Fruit fly (Drosophila melanogaster) whole organism, wandering third instar larva: ENCODE results near the gene CG32642.
A peak's percentile ranks its signal among the peaks of the same experiment; 100 is the strongest.

Experiments
- Abd-B ChIP-seq: fragments of >200 bp; optimal IDR thresholded peaks from 2 replicates; lab custom pipeline; 2017; ENCODE audit warnings: missing biosample characterization, missing genetic modification characterization
- CG32264 ChIP-seq: fragments of 200-800 bp; sonication (Bioruptor generic); optimal IDR thresholded peaks from 2 replicates; lab custom pipeline; 2016; ENCODE audit warnings: missing biosample characterization, missing genetic modification characterization
- CG9705 ChIP-seq: fragments of 200-800 bp; sonication (Bioruptor generic); optimal IDR thresholded peaks from 2 replicates; lab custom pipeline; 2018; ENCODE audit warnings: missing biosample characterization, mild to moderate bottlenecking, missing genetic modification characterization
- CrebA ChIP-seq: fragments of 200-800 bp; sonication (Bioruptor generic); optimal IDR thresholded peaks from 2 replicates; lab custom pipeline; 2016; ENCODE audit warnings: missing biosample characterization, mild to moderate bottlenecking, missing genetic modification characterization, borderline replicate concordance
- Dfd ChIP-seq: fragments of >200 bp; optimal IDR thresholded peaks from 2 replicates; lab custom pipeline; 2017; ENCODE audit warnings: missing biosample characterization, missing genetic modification characterization
- Dif ChIP-seq: fragments of 200-275, 200-300 bp; sonication (Bioruptor generic); optimal IDR thresholded peaks from 2 replicates; lab custom pipeline; 2018; ENCODE audit warnings: missing biosample characterization, missing genetic modification characterization; ENCODE audit not compliant: partially characterized antibody
- GATAd ChIP-seq: sonication (Bioruptor generic); optimal IDR thresholded peaks from 2 replicates; lab custom pipeline; 2016; ENCODE audit warnings: missing biosample characterization, missing genetic modification characterization
- HLH106 ChIP-seq: fragments of 200-800 bp; optimal IDR thresholded peaks from 3 replicates; lab custom pipeline; 2019; ENCODE audit warnings: missing biosample characterization, mild to moderate bottlenecking, missing genetic modification characterization, moderate library complexity
- Hnf4 ChIP-seq: fragments of 200-800 bp; sonication (Bioruptor generic); optimal IDR thresholded peaks from 2 replicates; lab custom pipeline; 2016; ENCODE audit warnings: missing biosample characterization, mild to moderate bottlenecking, missing genetic modification characterization
- Hr78 ChIP-seq: fragments of >200 bp; optimal IDR thresholded peaks from 2 replicates; lab custom pipeline; 2017; ENCODE audit warnings: missing biosample characterization, missing genetic modification characterization
- Hr83 ChIP-seq: fragments of 200-300 bp; sonication (Bioruptor generic); optimal IDR thresholded peaks from 2 replicates; lab custom pipeline; 2016; ENCODE audit warnings: missing biosample characterization, mild to moderate bottlenecking, missing genetic modification characterization, moderate library complexity; ENCODE audit not compliant: poor library complexity, severe bottlenecking
- Jra ChIP-seq: sonication (Bioruptor generic); optimal IDR thresholded peaks from 2 replicates; lab custom pipeline; 2016; ENCODE audit warnings: missing biosample characterization, missing genetic modification characterization
- Mio ChIP-seq: sonication (Bioruptor generic); optimal IDR thresholded peaks from 2 replicates; lab custom pipeline; 2016; ENCODE audit warnings: missing biosample characterization, missing genetic modification characterization
- Myc ChIP-seq: fragments of >200 bp; optimal IDR thresholded peaks from 2 replicates; lab custom pipeline; 2017
- N ChIP-seq: fragments of >200 bp; optimal IDR thresholded peaks from 2 replicates; lab custom pipeline; 2018; ENCODE audit warnings: missing biosample characterization, missing external identifiers, missing genetic modification characterization
- OdsH ChIP-seq: fragments of 200-800 bp; sonication (Bioruptor generic); optimal IDR thresholded peaks from 2 replicates; lab custom pipeline; 2016; ENCODE audit warnings: missing biosample characterization, mild to moderate bottlenecking, missing genetic modification characterization
- Rel ChIP-seq, 2 experiments: fragments of 200-800 bp; sonication (Bioruptor generic) in 1 of 2; optimal IDR thresholded peaks; 2 replicates in 1 of 2; 3 replicates in 1 of 2; lab custom pipeline; 2016 to 2019; ENCODE audit warnings: mild to moderate bottlenecking in 2 of 2, missing biosample characterization in 2 of 2, missing genetic modification characterization in 2 of 2, moderate library complexity in 1 of 2
- Sp1 ChIP-seq: fragments of 200-800 bp; sonication (Bioruptor generic); optimal IDR thresholded peaks from 3 replicates; lab custom pipeline; 2019; ENCODE audit warnings: missing biosample characterization, mild to moderate bottlenecking, missing genetic modification characterization, moderate library complexity
- Vsx2 ChIP-seq: fragments of 200-300, 225-300 bp; sonication (Bioruptor generic); optimal IDR thresholded peaks from 2 replicates; lab custom pipeline; 2018; ENCODE audit warnings: missing biosample characterization, missing genetic modification characterization; ENCODE audit not compliant: partially characterized antibody
- br ChIP-seq: fragments of 200-800 bp; sonication (Bioruptor generic); optimal IDR thresholded peaks from 2 replicates; lab custom pipeline; 2016; ENCODE audit warnings: missing biosample characterization, missing genetic modification characterization
- brk ChIP-seq: fragments of 200-800 bp; sonication (Bioruptor generic); optimal IDR thresholded peaks from 2 replicates; lab custom pipeline; 2016; ENCODE audit warnings: missing biosample characterization, mild to moderate bottlenecking, missing genetic modification characterization
- dl ChIP-seq, 2 experiments: fragments of 175-275, 200-275 bp in 1 of 2; fragments of 200-275 bp in 1 of 2; sonication (Bioruptor generic); optimal IDR thresholded peaks; lab custom pipeline; 2018; ENCODE audit warnings: mild to moderate bottlenecking in 2 of 2, missing biosample characterization in 2 of 2, missing genetic modification characterization in 2 of 2, moderate library complexity in 2 of 2; ENCODE audit not compliant: partially characterized antibody in 2 of 2, insufficient read depth in 1 of 2
- dmrt93B ChIP-seq: fragments of 200-800 bp; sonication (Bioruptor generic); optimal IDR thresholded peaks from 2 replicates; lab custom pipeline; 2018; ENCODE audit warnings: missing biosample characterization, mild to moderate bottlenecking, missing genetic modification characterization
- dsf ChIP-seq: sonication (Bioruptor generic); optimal IDR thresholded peaks from 2 replicates; lab custom pipeline; 2016; ENCODE audit warnings: missing biosample characterization, missing genetic modification characterization, borderline replicate concordance
- ey ChIP-seq: fragments of 200-800 bp; sonication (Bioruptor generic); optimal IDR thresholded peaks from 2 replicates; lab custom pipeline; 2016; ENCODE audit warnings: missing biosample characterization, missing genetic modification characterization
- foxo ChIP-seq, 2 experiments: fragments of 200-800 bp; sonication (Bioruptor generic); optimal IDR thresholded peaks; 2 replicates in 1 of 2; 3 replicates in 1 of 2; lab custom pipeline; 2016 to 2017; ENCODE audit warnings: missing biosample characterization in 2 of 2, missing genetic modification characterization in 2 of 2
- fru ChIP-seq: fragments of 200-800 bp; sonication (Bioruptor generic); optimal IDR thresholded peaks from 3 replicates; lab custom pipeline; 2016; ENCODE audit warnings: missing biosample characterization, mild to moderate bottlenecking, missing genetic modification characterization
- h ChIP-seq: fragments of 200-800 bp; sonication (Bioruptor generic); optimal IDR thresholded peaks from 3 replicates; lab custom pipeline; 2016; ENCODE audit warnings: missing biosample characterization, mild to moderate bottlenecking, missing genetic modification characterization
- jim ChIP-seq: fragments of 175-275, 200-325 bp; sonication (Bioruptor generic); optimal IDR thresholded peaks from 2 replicates; lab custom pipeline; 2016; ENCODE audit warnings: missing biosample characterization, mild to moderate bottlenecking, missing genetic modification characterization
- lola ChIP-seq: fragments of >200 bp; optimal IDR thresholded peaks from 2 replicates; lab custom pipeline; 2017; ENCODE audit warnings: missing biosample characterization, missing genetic modification characterization
- pan ChIP-seq: fragments of >200 bp; optimal IDR thresholded peaks from 2 replicates; lab custom pipeline; 2017
- psq ChIP-seq: fragments of 200-800 bp; sonication (Bioruptor generic); optimal IDR thresholded peaks from 3 replicates; lab custom pipeline; 2017; ENCODE audit warnings: missing biosample characterization, mild to moderate bottlenecking, missing genetic modification characterization, moderate library complexity
- rgr ChIP-seq: fragments of 200-800 bp; sonication (Bioruptor generic); optimal IDR thresholded peaks from 3 replicates; lab custom pipeline; 2016; ENCODE audit warnings: missing biosample characterization, mild to moderate bottlenecking, missing genetic modification characterization
- sage ChIP-seq: fragments of 200-800 bp; sonication (Bioruptor generic); optimal IDR thresholded peaks from 2 replicates; lab custom pipeline; 2016; ENCODE audit warnings: missing biosample characterization, mild to moderate bottlenecking, missing genetic modification characterization
- sv ChIP-seq: fragments of 200-800 bp; sonication (Bioruptor generic); optimal IDR thresholded peaks from 3 replicates; lab custom pipeline; 2016; ENCODE audit warnings: missing biosample characterization, missing genetic modification characterization
- tai ChIP-seq: sonication (Bioruptor generic); optimal IDR thresholded peaks from 2 replicates; lab custom pipeline; 2016; ENCODE audit warnings: missing biosample characterization, missing genetic modification characterization
- usp ChIP-seq: fragments of >200 bp; optimal IDR thresholded peaks from 2 replicates; lab custom pipeline; 2017; ENCODE audit warnings: missing biosample characterization, missing genetic modification characterization
- woc ChIP-seq: sonication (Bioruptor generic); optimal IDR thresholded peaks from 2 replicates; lab custom pipeline; 2016; ENCODE audit warnings: missing biosample characterization, mild to moderate bottlenecking, missing genetic modification characterization

CG32642 gene

DNA sequence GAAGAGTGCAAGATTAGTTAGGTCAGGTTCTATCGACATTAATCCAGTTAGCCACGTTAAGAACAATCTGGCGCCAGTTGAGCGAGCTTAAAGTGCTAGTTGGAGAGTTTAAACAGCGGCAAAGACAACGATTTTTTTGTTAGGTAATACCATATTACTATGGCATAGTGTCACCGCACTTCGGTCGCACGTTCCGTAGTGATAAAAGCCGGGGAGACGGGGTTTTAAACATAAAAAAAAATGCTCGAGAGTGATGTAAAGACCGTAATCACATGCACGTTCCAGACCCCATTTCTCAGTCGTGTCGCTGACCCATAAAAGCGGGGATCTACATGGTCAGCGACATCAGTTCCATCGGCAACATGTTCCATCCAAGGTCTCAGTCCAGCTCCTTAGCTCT is at the start of gene CG32642:
TSS of gene CG32642 (plus strand) at position 301 of the 400 bp plus-strand sequence.
- TF ChIP-seq HLH106 (tag; lab: Kevin White, UChicago) = no peak
- no peak for TF ChIP-seq jim (GFP tag; lab: Kevin White, UChicago)
- no peak for TF ChIP-seq Dfd (GFP tag; lab: Kevin White, UChicago)
- no peak for TF ChIP-seq Dif (GFP tag; lab: Kevin White, UChicago)
- no peak for TF ChIP-seq usp
- no peak for TF ChIP-seq Sp1
- no peak for TF ChIP-seq psq
- TF ChIP-seq Myc (lab: Kevin White, UChicago) = no peak
- TF ChIP-seq pan (lab: Kevin White, UChicago) = no peak
- TF ChIP-seq brk (GFP tag; lab: Kevin White, UChicago) = no peak
- no peak for TF ChIP-seq Mio (GFP tag; lab: Kevin White, UChicago)
- no peak for TF ChIP-seq woc (GFP tag; lab: Kevin White, UChicago)
- TF ChIP-seq Jra = no peak
- no peak for TF ChIP-seq dl (GFP tag; optimal IDR thresholded peaks at IDR 0.05; lab: Kevin White, UChicago; ENCODE audit: insufficient read depth in 1 of 2, partially characterized antibody in 2 of 2)
- no peak for TF ChIP-seq Rel (GFP tag; optimal IDR thresholded peaks at IDR 0.05; lab: Kevin White, UChicago)
- no peak for TF ChIP-seq Rel (tag; optimal IDR thresholded peaks at IDR 0.05; lab: Kevin White, UChicago)
- TF ChIP-seq OdsH = no peak
- no peak for TF ChIP-seq CG9705 (GFP tag; lab: Kevin White, UChicago)
- TF ChIP-seq rgr (GFP tag; lab: Kevin White, UChicago) = no peak
- no peak for TF ChIP-seq tai (GFP tag; lab: Kevin White, UChicago)

DNA sequence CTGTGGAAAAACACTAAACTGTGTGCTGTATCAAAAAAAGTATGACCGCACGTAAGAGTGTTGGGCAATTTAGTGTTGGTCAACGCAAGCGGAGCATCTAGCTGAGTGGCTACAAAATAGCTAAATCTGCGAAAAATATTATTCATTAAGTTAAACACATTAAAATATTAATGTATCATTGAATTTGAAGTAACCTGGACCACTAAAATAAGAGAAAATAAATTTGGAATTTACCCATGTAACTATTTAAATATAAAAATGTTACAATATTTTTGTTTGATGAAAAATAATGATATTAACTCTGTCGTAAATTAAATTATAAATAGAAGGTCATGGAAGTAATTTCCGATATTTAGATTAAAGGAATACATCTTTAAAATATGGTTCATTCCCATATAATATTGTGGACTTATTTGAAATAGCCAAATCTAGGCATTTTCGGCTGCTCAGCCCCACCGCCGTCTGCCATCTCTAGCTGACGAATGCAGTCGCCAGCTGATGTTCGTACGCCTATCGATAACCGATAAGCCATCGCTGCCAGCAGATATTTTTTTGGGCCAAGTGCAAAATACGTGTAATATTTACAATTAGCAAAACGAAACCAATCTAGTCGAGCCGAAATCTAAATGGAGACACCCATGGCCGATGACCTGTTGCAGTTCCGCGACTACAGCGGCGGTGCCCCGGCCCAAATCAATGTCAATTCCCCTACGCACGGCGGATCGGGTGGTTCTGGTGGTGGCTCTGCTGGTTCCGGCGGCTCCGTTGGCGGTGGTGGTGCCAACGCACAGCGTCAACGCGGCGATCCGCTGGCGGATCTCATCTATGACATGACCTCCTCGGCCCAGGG is 49.2 kb upstream of the CG32642 start, which contains the start of the genes Brms1 and CG4645:
TSS of gene Brms1 (minus strand) at position 46 of the 850 bp plus-strand sequence.
TSS of gene CG4645 (plus strand) at position 377 of the 850 bp plus-strand sequence.
- TF ChIP-seq HLH106 (tag; lab: Kevin White, UChicago) (peak; percentile 66), Vsx2 (GFP tag; lab: Kevin White, UChicago) (no peak), Rel (GFP tag; optimal IDR thresholded peaks at IDR 0.05; lab: Kevin White, UChicago) (no peak), Rel (tag; optimal IDR thresholded peaks at IDR 0.05; lab: Kevin White, UChicago) (peak; percentile 54), Sp1 (peak; percentile 44), Myc (lab: Kevin White, UChicago) (peak; percentile 91), Mio (GFP tag; lab: Kevin White, UChicago) (no peak), Abd-B (GFP tag; lab: Kevin White, UChicago) (no peak), Hr83 (peak; percentile 61), rgr (GFP tag; lab: Kevin White, UChicago) (peak; percentile 49), tai (GFP tag; lab: Kevin White, UChicago) (no peak), sv (GFP tag; lab: Kevin White, UChicago) (peak; percentile 47), dl (GFP tag; optimal IDR thresholded peaks at IDR 0.05; lab: Kevin White, UChicago; ENCODE audit: insufficient read depth in 1 of 2, partially characterized antibody in 2 of 2) (no peak), br (GFP tag; lab: Kevin White, UChicago) (peak; percentile 30), CrebA (GFP tag; lab: Kevin White, UChicago) (no peak), foxo (GFP tag; optimal IDR thresholded peaks at IDR 0.05; lab: Kevin White, UChicago) (peak in 1 of 2 experiments; percentile 70), Hnf4 (no peak), CG9705 (GFP tag; lab: Kevin White, UChicago) (peak; percentile 43), dsf (peak; percentile 22), h (peak; percentile 48), pan (lab: Kevin White, UChicago) (no peak), usp (no peak), Dif (GFP tag; lab: Kevin White, UChicago) (no peak), GATAd (GFP tag; lab: Kevin White, UChicago) (no peak), dmrt93B (GFP tag; lab: Kevin White, UChicago) (peak; percentile 57), jim (GFP tag; lab: Kevin White, UChicago) (no peak), Jra (peak; percentile 21), N (no peak), Hr78 (no peak), CG32264 (GFP tag; lab: Kevin White, UChicago) (no peak), brk (GFP tag; lab: Kevin White, UChicago) (no peak), ey (GFP tag; lab: Kevin White, UChicago) (peak; percentile 39), sage (GFP tag; lab: Kevin White, UChicago) (no peak), Dfd (GFP tag; lab: Kevin White, UChicago) (no peak), psq (peak; percentile 60), lola (GFP tag; lab: Kevin White, UChicago) (no peak), OdsH (peak; percentile 44), fru (GFP tag; lab: Kevin White, UChicago) (peak; percentile 54), woc (GFP tag; lab: Kevin White, UChicago) (peak; percentile 57)
